Fruit fly (Drosophila melanogaster) whole organism, pupa: Measurements from ENCODE around the gene CG42638.

Experiments
- CG10348 ChIP-seq: fragments of 200-800 bp; sonication (Bioruptor generic); IDR thresholded peaks from 2 replicates; pipeline ENCODE4 v1.3.6; 2022; ENCODE audit warnings: missing biosample characterization, missing genetic modification characterization
- CG12605 ChIP-seq: fragments of 200-800 bp; sonication (Bioruptor generic); IDR thresholded peaks from 2 replicates; pipeline ENCODE4 v1.3.6; 2022; ENCODE audit warnings: missing biosample characterization, missing genetic modification characterization
- CG13204 ChIP-seq: fragments of 200-800 bp; sonication (Bioruptor generic); optimal IDR thresholded peaks from 2 replicates; lab custom pipeline; 2018; ENCODE audit warnings: missing biosample characterization, mild to moderate bottlenecking, missing genetic modification characterization, moderate library complexity
- CG14655 ChIP-seq: fragments of 200-800 bp; sonication (Bioruptor generic); optimal IDR thresholded peaks from 3 replicates; lab custom pipeline; 2017; ENCODE audit warnings: mild to moderate bottlenecking, missing biosample characterization, missing genetic modification reagents, missing genetic modification characterization
- CG32121 ChIP-seq: fragments of 200-800 bp; sonication (Bioruptor generic); IDR thresholded peaks from 2 replicates; pipeline ENCODE4 v1.3.6; 2022; ENCODE audit warnings: missing biosample characterization, missing genetic modification characterization
- CG8159 ChIP-seq: fragments of 200-800 bp; sonication (Bioruptor generic); optimal IDR thresholded peaks from 3 replicates; lab custom pipeline; 2018; ENCODE audit warnings: missing biosample characterization, mild to moderate bottlenecking, missing genetic modification characterization, moderate library complexity
- CG9948 ChIP-seq: fragments of 200-800 bp; sonication (Bioruptor generic); optimal IDR thresholded peaks from 2 replicates; lab custom pipeline; 2018; ENCODE audit warnings: missing biosample characterization, mild to moderate bottlenecking, missing genetic modification characterization, moderate library complexity
- EcR ChIP-seq: fragments of 200-800 bp; sonication (Bioruptor generic); optimal IDR thresholded peaks from 3 replicates; lab custom pipeline; 2019; ENCODE audit warnings: missing biosample characterization, missing genetic modification characterization, mild to moderate bottlenecking, moderate library complexity, missing genetic modification reagents
- Ets98B ChIP-seq: fragments of 200-800 bp; sonication (Bioruptor generic); IDR thresholded peaks from 2 replicates; pipeline ENCODE4 v1.3.6; 2022; ENCODE audit warnings: missing biosample characterization, missing genetic modification characterization
- Pif1A ChIP-seq: fragments of 200-800 bp; sonication (Bioruptor generic); optimal IDR thresholded peaks from 3 replicates; lab custom pipeline; 2016; ENCODE audit warnings: missing biosample characterization, missing genetic modification characterization
- Snoo ChIP-seq: fragments of 200-800 bp; sonication (Bioruptor generic); optimal IDR thresholded peaks from 3 replicates; lab custom pipeline; 2017; ENCODE audit warnings: missing biosample characterization, mild to moderate bottlenecking, missing genetic modification characterization, inconsistent platforms
- fd96Ca ChIP-seq: fragments of 200-800 bp; sonication (Bioruptor generic); IDR thresholded peaks from 3 replicates; pipeline ENCODE4 v1.3.6; 2022; ENCODE audit warnings: missing biosample characterization, missing genetic modification characterization
- rn ChIP-seq: fragments of 200-800 bp; sonication (Bioruptor generic); IDR thresholded peaks from 2 replicates; pipeline ENCODE4 v1.3.6; 2022; ENCODE audit warnings: missing biosample characterization, missing genetic modification characterization

- TF ChIP-seq CG12605 (GFP tag; lab: Robert Waterston, UW) (no peak), EcR (GFP tag; lab: Kevin White, UChicago) (no peak), fd96Ca (no peak), CG32121 (GFP tag; lab: Robert Waterston, UW) (0 out of 2 replicates have a peak, but pooled peaks have one; percentile 20), Pif1A (GFP tag; lab: Kevin White, UChicago) (no peak), Snoo (tag; lab: Kevin White, UChicago) (no peak), Ets98B (GFP tag; lab: Robert Waterston, UW) (no peak), CG9948 (tag; lab: Kevin White, UChicago) (no peak), CG8159 (no peak), CG14655 (GFP tag; lab: Kevin White, UChicago) (no peak), rn (no peak), CG13204 (GFP tag; lab: Kevin White, UChicago) (no peak), CG10348 (GFP tag; lab: Robert Waterston, UW) (no peak)
Measured at dm6 chr3L:19787632-19788031, 38.1 kb upstream of the CG42638 start.
